In genomic region chrX:17481892-17482515, ce11 we compare ENCODE assay signal across 5 worm cellular contexts.
A peak's percentile ranks its signal among the peaks of the same experiment; 100 is the strongest.
TF ChIP-seq lines count a peak whose summit lies in the region.

No protein-coding gene starts in this region.

TF ChIP-seq in whole organism, L1 larva, 84 proteins besides CTCF, POLR2A, EP300 and RAD21:
- TF ChIP-seq nhr-47 (tag; optimal IDR thresholded peaks at IDR 0.05; lab: Kevin White, UChicago) (peak; percentile 5), lin-14 (GFP tag; optimal IDR thresholded peaks at IDR 0.05; lab: Kevin White, UChicago) (no peak), nhr-20 (tag; optimal IDR thresholded peaks at IDR 0.05; lab: Kevin White, UChicago) (peak; percentile 2), nhr-71 (tag; optimal IDR thresholded peaks at IDR 0.05; lab: Kevin White, UChicago) (peak; percentile 18), nhr-12 (tag; optimal IDR thresholded peaks at IDR 0.05; lab: Kevin White, UChicago) (no peak), nhr-84 (tag; optimal IDR thresholded peaks at IDR 0.05; lab: Kevin White, UChicago) (no peak), elt-2 (tag; optimal IDR thresholded peaks at IDR 0.05; lab: Kevin White, UChicago) (no peak), skn-1 (tag; optimal IDR thresholded peaks at IDR 0.05; lab: Kevin White, UChicago) (peak; percentile 24), fos-1 (tag; optimal IDR thresholded peaks at IDR 0.05; lab: Kevin White, UChicago) (no peak), hlh-4 (tag; optimal IDR thresholded peaks at IDR 0.05; lab: Kevin White, UChicago) (no peak), lsy-2 (tag; optimal IDR thresholded peaks at IDR 0.05; lab: Kevin White, UChicago) (peak in 1 of 2 experiments; percentile 10), C34B4.2 (tag; optimal IDR thresholded peaks at IDR 0.05; lab: Kevin White, UChicago) (no peak)

TF ChIP-seq in whole organism, L2 larva, 48 proteins besides CTCF, POLR2A, EP300 and RAD21:
- TF ChIP-seq elt-3 (tag; optimal IDR thresholded peaks at IDR 0.05; lab: Kevin White, UChicago) (no peak), C34F6.9 (tag; optimal IDR thresholded peaks at IDR 0.05; lab: Kevin White, UChicago) (peak; percentile 18), nhr-6 (tag; optimal IDR thresholded peaks at IDR 0.05; lab: Kevin White, UChicago) (no peak), F13H6.1 (tag; optimal IDR thresholded peaks at IDR 0.05; lab: Kevin White, UChicago) (no peak), aly-2 (tag; optimal IDR thresholded peaks at IDR 0.05; lab: Kevin White, UChicago) (no peak), peb-1 (tag; optimal IDR thresholded peaks at IDR 0.05; lab: Kevin White, UChicago) (no peak), ztf-4 (tag; optimal IDR thresholded peaks at IDR 0.05; lab: Kevin White, UChicago) (peak; percentile 65), Y55F3AM.14 (GFP tag; optimal IDR thresholded peaks at IDR 0.05; lab: Kevin White, UChicago) (no peak)

TF ChIP-seq in whole organism, L3 larva, 47 proteins besides CTCF, POLR2A, EP300 and RAD21:
- no peak for TF ChIP-seq ztf-11 (tag; optimal IDR thresholded peaks at IDR 0.05; lab: Kevin White, UChicago)
- TF ChIP-seq pqm-1 (tag; optimal IDR thresholded peaks at IDR 0.05; lab: Kevin White, UChicago) = peak; percentile 28
- peak; percentile 23 for TF ChIP-seq ama-1 (optimal IDR thresholded peaks at IDR 0.05; lab: Kevin White, UChicago)

TF ChIP-seq in whole organism, L4 larva, 104 proteins besides CTCF, POLR2A, EP300 and RAD21:
- no peak for TF ChIP-seq snpc-1.2 (GFP tag; IDR thresholded peaks at IDR 0.05; lab: Robert Waterston, UW)
- peak; percentile 3 for TF ChIP-seq T20F7.1 (GFP tag; optimal IDR thresholded peaks at IDR 0.05; lab: Kevin White, UChicago)
- TF ChIP-seq hlh-30 (tag; optimal IDR thresholded peaks at IDR 0.05; lab: Kevin White, UChicago; ENCODE audit: insufficient read depth) = peak; percentile 26
- TF ChIP-seq tra-1 (GFP tag; IDR thresholded peaks at IDR 0.05; lab: Robert Waterston, UW) = no peak
- no peak for TF ChIP-seq dpl-1 (GFP tag; optimal IDR thresholded peaks at IDR 0.05; lab: Kevin White, UChicago)
- no peak for TF ChIP-seq unc-39 (tag; optimal IDR thresholded peaks at IDR 0.05; lab: Kevin White, UChicago)
- no peak for TF ChIP-seq nhr-6 (tag; optimal IDR thresholded peaks at IDR 0.05; lab: Kevin White, UChicago)
- 0 out of 4 replicates have a peak, but pooled peaks of 1 of the 2 experiments have one; percentile 15 for TF ChIP-seq madf-5 (GFP tag; IDR thresholded peaks at IDR 0.05; lab: Robert Waterston, UW)
- TF ChIP-seq hlh-11 (tag; optimal IDR thresholded peaks at IDR 0.05; lab: Kevin White, UChicago) = peak; percentile 12
- peak; percentile 51 for TF ChIP-seq dve-1 (tag; optimal IDR thresholded peaks at IDR 0.05; lab: Kevin White, UChicago; ENCODE audit: insufficient read depth)
- TF ChIP-seq nhr-102 (tag; optimal IDR thresholded peaks at IDR 0.05; lab: Kevin White, UChicago) = peak; percentile 5
- no peak for TF ChIP-seq nhr-77 (tag; optimal IDR thresholded peaks at IDR 0.05; lab: Kevin White, UChicago)
- TF ChIP-seq mdt-29 (GFP tag; IDR thresholded peaks at IDR 0.05; lab: Robert Waterston, UW) = 0 out of 2 replicates have a peak, but pooled peaks have one; percentile 48
- 0 out of 2 replicates have a peak, but pooled peaks have one; percentile 24 for TF ChIP-seq ctbp-1 (GFP tag; IDR thresholded peaks at IDR 0.05; lab: Robert Waterston, UW)
- peak; percentile 12 for TF ChIP-seq aha-1 (tag; lab: Kevin White, UChicago)
- TF ChIP-seq mep-1 (tag; optimal IDR thresholded peaks at IDR 0.05; lab: Kevin White, UChicago) = peak; percentile 52
- no peak for TF ChIP-seq daf-8 (GFP tag; IDR thresholded peaks at IDR 0.05; lab: Robert Waterston, UW)
- peak in 1 of 2 experiments; percentile 37 for TF ChIP-seq lsy-2 (tag; optimal IDR thresholded peaks at IDR 0.05; lab: Kevin White, UChicago)
- peak; percentile 48; the same call in 1 of the 2 replicates for TF ChIP-seq T26A8.4 (GFP tag; IDR thresholded peaks at IDR 0.05; lab: Robert Waterston, UW)
- TF ChIP-seq dmd-8 (GFP tag; IDR thresholded peaks at IDR 0.05; lab: Robert Waterston, UW) = no peak
- TF ChIP-seq lim-7 (GFP tag; IDR thresholded peaks at IDR 0.05; lab: Robert Waterston, UW) = no peak

TF ChIP-seq in whole organism, young adult, 124 proteins besides CTCF, POLR2A, EP300 and RAD21:
- no peak for TF ChIP-seq snpc-3.4 (tag; optimal IDR thresholded peaks at IDR 0.05; lab: Kevin White, UChicago)
- peak; percentile 70 for TF ChIP-seq B0336.3 (GFP tag; IDR thresholded peaks at IDR 0.05; lab: Robert Waterston, UW)
- peak; percentile 64; the same call in 1 of the 2 replicates for TF ChIP-seq nfyb-1 (GFP tag; IDR thresholded peaks at IDR 0.05; lab: Robert Waterston, UW)
- TF ChIP-seq repo-1 (tag; optimal IDR thresholded peaks at IDR 0.05; lab: Kevin White, UChicago) = peak; percentile 22
- no peak for TF ChIP-seq let-607 (tag; optimal IDR thresholded peaks at IDR 0.05; lab: Kevin White, UChicago)
- no peak for TF ChIP-seq ets-4 (GFP tag; optimal IDR thresholded peaks at IDR 0.05; lab: Kevin White, UChicago)
- no peak for TF ChIP-seq cebp-1 (GFP tag; IDR thresholded peaks at IDR 0.05; lab: Robert Waterston, UW)
- TF ChIP-seq cebp-1 (tag; optimal IDR thresholded peaks at IDR 0.05; lab: Kevin White, UChicago) = peak; percentile 69
- peak; percentile 9 for TF ChIP-seq ztf-22 (GFP tag; optimal IDR thresholded peaks at IDR 0.05; lab: Kevin White, UChicago)
- TF ChIP-seq pbrm-1 (GFP tag; IDR thresholded peaks at IDR 0.05; lab: Robert Waterston, UW) = 0 out of 2 replicates have a peak, but pooled peaks have one; percentile 6
